Worm (Caenorhabditis elegans): ENCODE measurements around the gene R06F6.12.

DNA sequence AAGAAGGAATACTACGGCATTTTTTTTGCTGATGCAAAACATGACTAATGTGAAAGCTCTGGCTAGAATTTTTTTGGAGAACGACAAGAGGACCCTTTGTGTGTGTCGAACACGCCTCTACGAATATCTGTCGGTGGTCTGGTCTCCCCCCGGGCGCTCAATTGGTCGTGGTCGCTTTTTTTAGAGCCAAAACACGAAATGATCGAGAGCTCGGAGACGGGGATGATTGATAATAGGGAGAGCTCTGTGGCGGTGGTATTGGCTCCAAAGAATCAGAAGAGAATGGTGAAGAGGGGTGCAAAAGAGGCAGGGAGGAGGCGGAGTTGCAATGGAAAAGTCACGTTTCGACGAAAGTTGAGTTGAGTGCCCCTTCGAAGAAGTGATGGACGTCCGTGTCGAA lies 5.7 kb upstream of the R06F6.12 start:
- TF ChIP-seq blmp-1 (tag; optimal IDR thresholded peaks at IDR 0.05) (no peak), lin-15B (tag; optimal IDR thresholded peaks at IDR 0.05) (no peak), nhr-76 (tag; optimal IDR thresholded peaks at IDR 0.05) (no peak), grh-1 (GFP tag; IDR thresholded peaks at IDR 0.05) (no peak), egl-27 (tag; optimal IDR thresholded peaks at IDR 0.05) (no peak), pqm-1 (tag; optimal IDR thresholded peaks at IDR 0.05) (no peak), alr-1 (tag; optimal IDR thresholded peaks at IDR 0.05; ENCODE audit: borderline replicate concordance) (no peak)

Measured in whole organism, L1 larva.